Fruit fly (Drosophila melanogaster): ENCODE measurements around the gene Glyp.
A peak's percentile ranks its signal among the peaks of the same experiment; 100 is the strongest.

DNA sequence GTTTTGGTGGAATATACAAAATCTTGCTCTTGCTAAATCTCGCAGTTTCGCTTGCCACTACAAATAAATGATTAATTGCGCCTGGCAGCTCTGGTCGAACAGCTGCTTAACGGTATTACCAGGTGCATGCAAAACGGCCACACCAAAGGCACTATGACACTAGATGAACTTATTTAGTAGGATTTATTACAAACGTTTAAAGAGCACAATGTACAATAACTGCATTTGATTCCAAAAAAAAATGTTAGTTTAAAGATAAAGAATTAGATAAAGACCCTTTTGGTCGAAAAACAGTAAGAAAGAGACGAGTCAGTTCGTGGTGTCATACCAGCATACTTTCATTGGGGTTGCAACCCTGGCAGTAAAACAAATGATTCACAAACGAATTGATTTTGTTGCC is 16.6 kb downstream of the Glyp start, which contains the start of the genes CG11723 and Tbcd:
- TF ChIP-seq CG17806 (tag; optimal IDR thresholded peaks at IDR 0.05) (peak; percentile 99), Pif1A (GFP tag; optimal IDR thresholded peaks at IDR 0.05) (no peak), rn (GFP tag; IDR thresholded peaks at IDR 0.05) (peak; percentile 86), Ets98B (GFP tag; IDR thresholded peaks at IDR 0.05) (peak; percentile 95), D1 (tag; optimal IDR thresholded peaks at IDR 0.05) (no peak), CG13204 (GFP tag; optimal IDR thresholded peaks at IDR 0.05) (no peak), CG32121 (GFP tag; IDR thresholded peaks at IDR 0.05) (peak; percentile 93), CG34367 (tag; optimal IDR thresholded peaks at IDR 0.05) (peak; percentile 91), fd96Ca (GFP tag; IDR thresholded peaks at IDR 0.05) (peak; percentile 94)

Data from whole organism, pupa.